Worm (Caenorhabditis elegans) whole organism, early embryonic: ENCODE measurements around the gene gro-1.

Source experiments
- B0310.2 ChIP-seq: sonication (generic microtip); optimal IDR thresholded peaks from 2 replicates; lab custom pipeline; 2016; ENCODE audit warnings: mild to moderate bottlenecking, missing genetic modification characterization, missing compliant biosample characterization
- F13C5.2 ChIP-seq: sonication (generic microtip); optimal IDR thresholded peaks from 2 replicates; lab custom pipeline; 2017; ENCODE audit warnings: mild to moderate bottlenecking, missing genetic modification characterization, inconsistent platforms, missing compliant biosample characterization
- aly-1 ChIP-seq: sonication (generic microtip); optimal IDR thresholded peaks from 2 replicates; lab custom pipeline; 2016; ENCODE audit warnings: missing genetic modification characterization, missing compliant biosample characterization
- ama-1 ChIP-seq: fragments of 150-350 bp; optimal IDR thresholded peaks from 2 replicates; lab custom pipeline; 2014
- ceh-13 ChIP-seq: fragments of 200-800 bp; sonication (Bioruptor generic); optimal IDR thresholded peaks from 2 replicates; lab custom pipeline; 2018; ENCODE audit warnings: mild to moderate bottlenecking, missing genetic modification characterization, missing compliant biosample characterization
- ceh-36 ChIP-seq: sonication (generic microtip); optimal IDR thresholded peaks from 2 replicates; lab custom pipeline; 2016; ENCODE audit warnings: missing genetic modification characterization, inconsistent platforms, missing compliant biosample characterization
- ets-7 ChIP-seq: sonication (generic microtip); optimal IDR thresholded peaks from 2 replicates; lab custom pipeline; 2016; ENCODE audit warnings: missing genotype, missing genetic modification characterization, missing compliant biosample characterization
- flt-1 ChIP-seq: fragments of 200-800 bp; sonication (Bioruptor generic); IDR thresholded peaks from 2 replicates; pipeline ENCODE4 v1.3.6; 2022; ENCODE audit warnings: missing genetic modification characterization, missing compliant biosample characterization
- hmbx-1 ChIP-seq: sonication (generic microtip); optimal IDR thresholded peaks from 2 replicates; lab custom pipeline; 2016; ENCODE audit warnings: mild to moderate bottlenecking, missing genetic modification characterization, missing compliant biosample characterization
- hmg-4 ChIP-seq: fragments of 200-800 bp; sonication (Bioruptor generic); optimal IDR thresholded peaks from 2 replicates; lab custom pipeline; 2018; ENCODE audit warnings: mild to moderate bottlenecking, missing genetic modification characterization, missing compliant biosample characterization
- hnd-1 ChIP-seq: sonication (generic microtip); optimal IDR thresholded peaks from 2 replicates; lab custom pipeline; 2016; ENCODE audit warnings: missing genetic modification characterization, missing compliant biosample characterization
- pes-1 ChIP-seq: fragments of 200-800 bp; sonication (Bioruptor generic); IDR thresholded peaks from 2 replicates; pipeline ENCODE4 v1.3.6; 2022; ENCODE audit warnings: missing genetic modification reagents, missing genetic modification characterization, missing compliant biosample characterization
- scrt-1 ChIP-seq: fragments of 200-800 bp; sonication (Bioruptor generic); IDR thresholded peaks from 2 replicates; pipeline ENCODE4 v1.3.6; 2022; ENCODE audit warnings: missing genetic modification characterization, missing compliant biosample characterization
- sea-1 ChIP-seq: fragments of 200-800 bp; sonication (Bioruptor generic); conservative IDR thresholded peaks from 2 replicates; pipeline ENCODE4 v1.3.6; 2022; ENCODE audit warnings: missing genetic modification characterization, missing compliant biosample characterization
- tbx-11 ChIP-seq: fragments of 200-800 bp; sonication (Bioruptor generic); IDR thresholded peaks from 2 replicates; pipeline ENCODE4 v1.3.6; 2022; ENCODE audit warnings: missing genetic modification characterization, missing compliant biosample characterization
- tbx-37 ChIP-seq: fragments of 200-800 bp; sonication (Bioruptor generic); conservative IDR thresholded peaks from 2 replicates; pipeline ENCODE4 v1.3.6; 2022; ENCODE audit warnings: missing genetic modification reagents, missing genetic modification characterization, missing compliant biosample characterization
- tra-4 ChIP-seq: sonication (generic microtip); optimal IDR thresholded peaks from 2 replicates; lab custom pipeline; 2017; ENCODE audit warnings: missing genetic modification characterization, missing compliant biosample characterization

gro-1 gene

DNA sequence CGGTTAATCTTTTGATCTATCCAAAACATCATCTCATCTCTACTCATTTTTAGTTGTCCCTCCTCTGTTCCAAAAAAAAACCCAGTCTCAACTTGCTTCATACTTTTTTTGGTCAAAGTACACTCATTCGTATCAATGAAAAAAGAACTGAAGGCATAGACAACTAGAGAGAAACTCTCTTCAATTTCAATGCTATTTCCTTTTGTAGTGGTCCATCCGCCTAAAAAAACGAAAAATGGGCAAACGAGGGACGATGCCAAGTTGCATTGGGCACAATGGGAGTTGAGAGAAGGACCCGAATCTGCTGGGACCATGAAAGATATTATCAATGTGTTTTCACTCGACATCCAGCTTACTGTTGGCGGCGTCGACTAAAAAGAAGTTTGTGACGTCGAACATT, 15.3 kb downstream of the gro-1 start:
- TF ChIP-seq tbx-37 (GFP tag; lab: Robert Waterston, UW) = no peak
- TF ChIP-seq F13C5.2 = no peak
- no peak for TF ChIP-seq ets-7 (tag; lab: Kevin White, UChicago)

- no peak for TF ChIP-seq ets-7 (tag; lab: Kevin White, UChicago)
- TF ChIP-seq F13C5.2 = no peak
- no peak for TF ChIP-seq hnd-1 (tag; lab: Kevin White, UChicago)
- no peak for TF ChIP-seq tbx-11 (GFP tag; lab: Robert Waterston, UW)
- no peak for TF ChIP-seq hmg-4
- no peak for TF ChIP-seq pes-1 (GFP tag; lab: Robert Waterston, UW)
- no peak for TF ChIP-seq tbx-37 (GFP tag; lab: Robert Waterston, UW)
- no peak for TF ChIP-seq hmbx-1 (tag; lab: Kevin White, UChicago)
- no peak for TF ChIP-seq tra-4 (tag; lab: Kevin White, UChicago)
- no peak for TF ChIP-seq ceh-36 (tag; lab: Kevin White, UChicago)
- TF ChIP-seq sea-1 (GFP tag; lab: Robert Waterston, UW) = no peak
- TF ChIP-seq ceh-13 (GFP tag; lab: Kevin White, UChicago) = no peak
- no peak for TF ChIP-seq flt-1 (GFP tag; lab: Robert Waterston, UW)
- no peak for TF ChIP-seq B0310.2 (tag; lab: Kevin White, UChicago)
- no peak for TF ChIP-seq ama-1
- TF ChIP-seq scrt-1 = no peak
- TF ChIP-seq aly-1 (tag; lab: Kevin White, UChicago) = no peak
These were observed 20.6 kb downstream of the gro-1 start for ce11 chrIII:5285484-5285883.

DNA sequence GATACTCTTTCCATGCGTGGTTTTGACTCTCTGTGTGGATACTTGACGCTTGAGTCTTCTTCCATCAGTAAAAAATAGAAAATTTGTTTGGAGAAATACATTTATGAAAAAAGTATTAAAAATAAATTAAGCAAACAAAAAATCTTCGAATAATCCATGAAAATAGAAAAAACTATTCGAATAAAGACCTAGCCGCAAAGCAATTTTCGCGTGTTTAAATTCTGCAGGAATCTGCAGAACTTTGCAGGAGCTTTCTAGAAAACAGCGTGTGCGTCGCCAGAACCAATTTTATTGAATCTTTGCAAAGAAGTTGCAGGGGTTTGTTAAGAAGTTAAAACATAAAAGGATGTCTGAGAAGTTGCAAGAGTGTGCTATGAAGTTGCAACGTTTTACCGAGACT, 21.3 kb downstream of the gro-1 start, which contains the start of gene ZC395.11:
ZC395.11 (minus strand) TSS at position 101 of the 400 bp plus-strand sequence.
- TF ChIP-seq hmg-4 (no peak), tra-4 (tag; lab: Kevin White, UChicago) (no peak), flt-1 (GFP tag; lab: Robert Waterston, UW) (no peak), tbx-11 (GFP tag; lab: Robert Waterston, UW) (no peak), tbx-37 (GFP tag; lab: Robert Waterston, UW) (no peak), hmbx-1 (tag; lab: Kevin White, UChicago) (no peak), scrt-1 (no peak)

DNA sequence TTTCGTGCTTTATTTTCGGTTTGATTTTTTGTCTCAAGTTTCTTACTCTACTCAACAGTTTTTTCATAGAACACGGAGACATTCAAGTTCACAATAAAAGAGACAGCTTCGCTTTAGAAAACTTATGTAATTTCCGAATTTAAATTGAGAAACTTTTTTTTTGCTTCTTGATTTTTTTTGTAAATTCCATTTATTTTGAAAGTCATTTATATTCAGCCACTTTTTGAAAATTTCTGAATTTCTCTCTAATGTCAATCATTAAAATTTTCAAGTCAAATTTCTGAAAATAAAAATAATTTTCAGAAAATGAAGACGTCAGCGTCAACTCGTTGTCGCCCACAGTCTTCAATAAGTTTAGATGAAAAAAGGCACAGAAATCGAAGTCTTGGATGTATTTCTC, 23.0 kb downstream of the gro-1 start, which contains the start of gene T15B12.1:
T15B12.1 (plus strand) TSS at position 301 of the 400 bp plus-strand sequence.
- TF ChIP-seq tra-4 (tag; lab: Kevin White, UChicago) = no peak
- TF ChIP-seq F13C5.2 = no peak
- no peak for TF ChIP-seq pes-1 (GFP tag; lab: Robert Waterston, UW)
- no peak for TF ChIP-seq ama-1

ce11 chrIII:5290230-5290629, 25.3 kb downstream of the gro-1 start:
- TF ChIP-seq F13C5.2 (no peak), ceh-13 (GFP tag; lab: Kevin White, UChicago) (no peak), aly-1 (tag; lab: Kevin White, UChicago) (no peak), ceh-36 (tag; lab: Kevin White, UChicago) (no peak), hnd-1 (tag; lab: Kevin White, UChicago) (no peak), tra-4 (tag; lab: Kevin White, UChicago) (no peak), tbx-37 (GFP tag; lab: Robert Waterston, UW) (no peak), tbx-11 (GFP tag; lab: Robert Waterston, UW) (no peak), scrt-1 (no peak), pes-1 (GFP tag; lab: Robert Waterston, UW) (no peak), ets-7 (tag; lab: Kevin White, UChicago) (no peak), ama-1 (no peak), flt-1 (GFP tag; lab: Robert Waterston, UW) (no peak), B0310.2 (tag; lab: Kevin White, UChicago) (no peak), hmg-4 (no peak)

DNA sequence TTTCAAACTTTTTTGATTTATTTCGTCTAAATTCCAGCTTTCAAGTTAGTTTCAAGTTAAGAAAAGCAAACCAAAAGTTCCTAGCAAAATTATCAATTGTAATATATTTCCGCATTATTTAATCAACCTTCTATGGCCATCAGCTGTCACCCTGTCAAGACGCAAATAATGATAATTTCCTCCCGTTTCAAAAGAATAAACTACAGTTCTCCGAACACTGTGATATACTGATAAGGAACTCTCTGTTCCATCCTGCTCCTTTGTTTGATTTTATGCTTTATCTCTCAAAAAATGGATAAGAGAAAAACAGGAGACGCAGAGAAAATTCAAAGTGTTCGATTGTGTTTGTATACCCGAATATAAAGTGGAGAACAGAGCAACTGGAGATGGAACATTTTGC, 26.4 kb downstream of the gro-1 start:
- no peak for TF ChIP-seq ets-7 (tag; lab: Kevin White, UChicago)
- no peak for TF ChIP-seq ceh-36 (tag; lab: Kevin White, UChicago)
- TF ChIP-seq B0310.2 (tag; lab: Kevin White, UChicago) = no peak
- no peak for TF ChIP-seq pes-1 (GFP tag; lab: Robert Waterston, UW)
- TF ChIP-seq ama-1 = no peak
- TF ChIP-seq hmbx-1 (tag; lab: Kevin White, UChicago) = no peak
- no peak for TF ChIP-seq tbx-37 (GFP tag; lab: Robert Waterston, UW)
- TF ChIP-seq flt-1 (GFP tag; lab: Robert Waterston, UW) = no peak
- no peak for TF ChIP-seq hnd-1 (tag; lab: Kevin White, UChicago)
- TF ChIP-seq tbx-11 (GFP tag; lab: Robert Waterston, UW) = no peak
- TF ChIP-seq sea-1 (GFP tag; lab: Robert Waterston, UW) = no peak
- TF ChIP-seq tra-4 (tag; lab: Kevin White, UChicago) = no peak
- TF ChIP-seq scrt-1 = no peak
- TF ChIP-seq F13C5.2 = no peak
- TF ChIP-seq aly-1 (tag; lab: Kevin White, UChicago) = no peak
- TF ChIP-seq hmg-4 = no peak
- TF ChIP-seq ceh-13 (GFP tag; lab: Kevin White, UChicago) = no peak

ce11 chrIII:5294281-5294680, 29.4 kb downstream of the gro-1 start:
- TF ChIP-seq ets-7 (tag; lab: Kevin White, UChicago) (no peak), hmg-4 (no peak), B0310.2 (tag; lab: Kevin White, UChicago) (no peak), ama-1 (no peak), pes-1 (GFP tag; lab: Robert Waterston, UW) (no peak), ceh-36 (tag; lab: Kevin White, UChicago) (no peak), flt-1 (GFP tag; lab: Robert Waterston, UW) (no peak), aly-1 (tag; lab: Kevin White, UChicago) (no peak), hmbx-1 (tag; lab: Kevin White, UChicago) (no peak), tra-4 (tag; lab: Kevin White, UChicago) (no peak), hnd-1 (tag; lab: Kevin White, UChicago) (no peak), tbx-11 (GFP tag; lab: Robert Waterston, UW) (no peak), tbx-37 (GFP tag; lab: Robert Waterston, UW) (no peak), ceh-13 (GFP tag; lab: Kevin White, UChicago) (no peak)
